Worm (Caenorhabditis elegans): ENCODE data around the gene ntc-1.
A peak's percentile ranks its signal among the peaks of the same experiment; 100 is the strongest.

Gene ntc-1

ce11 chrX:4875296-4875695, 9.4 kb downstream of the ntc-1 start:
- TF ChIP-seq egl-5 (tag; optimal IDR thresholded peaks at IDR 0.05) (no peak), ceh-16 (tag; optimal IDR thresholded peaks at IDR 0.05) (no peak), ztf-11 (tag; optimal IDR thresholded peaks at IDR 0.05) (no peak), mml-1 (tag; optimal IDR thresholded peaks at IDR 0.05) (no peak), daf-12 (tag; optimal IDR thresholded peaks at IDR 0.05) (no peak)

ce11 chrX:4876904-4877303, 11.0 kb downstream of the ntc-1 start, which contains the start of gene tsp-14:
Gene tsp-14, minus strand, starts transcription at chrX:4876965.
- TF ChIP-seq lin-15B (tag; optimal IDR thresholded peaks at IDR 0.05) (no peak), lin-39 (tag; optimal IDR thresholded peaks at IDR 0.05) (no peak), ceh-16 (tag; optimal IDR thresholded peaks at IDR 0.05) (no peak), nhr-67 (tag; optimal IDR thresholded peaks at IDR 0.05) (no peak), fkh-2 (tag; optimal IDR thresholded peaks at IDR 0.05) (no peak), unc-39 (tag; optimal IDR thresholded peaks at IDR 0.05) (no peak), hmg-11 (tag; optimal IDR thresholded peaks at IDR 0.05) (no peak), zag-1 (tag; optimal IDR thresholded peaks at IDR 0.05) (no peak), lsy-12 (tag; optimal IDR thresholded peaks at IDR 0.05) (no peak), nhr-76 (tag; optimal IDR thresholded peaks at IDR 0.05) (no peak), nhr-25 (tag; optimal IDR thresholded peaks at IDR 0.05) (no peak), snpc-4 (tag; optimal IDR thresholded peaks at IDR 0.05) (no peak)

ce11 chrX:4879998-4880397, 14.1 kb downstream of the ntc-1 start:
- no peak for TF ChIP-seq sea-2 (GFP tag; optimal IDR thresholded peaks at IDR 0.05)
- no peak for TF ChIP-seq pqm-1 (tag; optimal IDR thresholded peaks at IDR 0.05)
- TF ChIP-seq aly-2 (tag; optimal IDR thresholded peaks at IDR 0.05), result no peak
- TF ChIP-seq nhr-11 (tag; optimal IDR thresholded peaks at IDR 0.05), result no peak
- TF ChIP-seq nhr-12 (tag; optimal IDR thresholded peaks at IDR 0.05), result no peak
- no peak for TF ChIP-seq lsy-12 (tag; optimal IDR thresholded peaks at IDR 0.05)
- TF ChIP-seq zag-1 (tag; optimal IDR thresholded peaks at IDR 0.05), result no peak
- no peak for TF ChIP-seq ceh-9 (tag; optimal IDR thresholded peaks at IDR 0.05)
- no peak for TF ChIP-seq hmg-11 (tag; optimal IDR thresholded peaks at IDR 0.05)
- no peak for TF ChIP-seq nhr-28 (tag; optimal IDR thresholded peaks at IDR 0.05)
- TF ChIP-seq ztf-11 (tag; optimal IDR thresholded peaks at IDR 0.05), result no peak
- TF ChIP-seq tbx-2 (tag; optimal IDR thresholded peaks at IDR 0.05), result no peak
- no peak for TF ChIP-seq snpc-4 (tag; optimal IDR thresholded peaks at IDR 0.05)
- no peak for TF ChIP-seq elt-2 (tag; optimal IDR thresholded peaks at IDR 0.05)
- no peak for TF ChIP-seq nhr-43 (tag; optimal IDR thresholded peaks at IDR 0.05; ENCODE audit: poor library complexity, severe bottlenecking)
- TF ChIP-seq unc-39 (tag; optimal IDR thresholded peaks at IDR 0.05), result no peak
- no peak for TF ChIP-seq nfya-1 (tag; optimal IDR thresholded peaks at IDR 0.05; ENCODE audit: insufficient read depth)
- TF ChIP-seq pha-4 (tag; optimal IDR thresholded peaks at IDR 0.05), result no peak
- TF ChIP-seq nhr-23 (tag; optimal IDR thresholded peaks at IDR 0.05), result no peak

- no peak for TF ChIP-seq mdl-1 (tag; optimal IDR thresholded peaks at IDR 0.05)
These were observed 15.4 kb downstream of the ntc-1 start for ce11 chrX:4881310-4881709.

- TF ChIP-seq R02D3.7 (tag; optimal IDR thresholded peaks at IDR 0.05) (no peak), ztf-11 (tag; optimal IDR thresholded peaks at IDR 0.05) (no peak), nhr-67 (tag; optimal IDR thresholded peaks at IDR 0.05) (no peak), ama-1 (optimal IDR thresholded peaks at IDR 0.05) (no peak), ceh-82 (tag; optimal IDR thresholded peaks at IDR 0.05) (no peak), egl-5 (tag; optimal IDR thresholded peaks at IDR 0.05) (no peak), lin-15B (tag; optimal IDR thresholded peaks at IDR 0.05) (no peak), nhr-77 (tag; optimal IDR thresholded peaks at IDR 0.05) (no peak), aly-2 (tag; optimal IDR thresholded peaks at IDR 0.05) (no peak), lin-39 (tag; optimal IDR thresholded peaks at IDR 0.05) (no peak)
These were observed 19.8 kb downstream of the ntc-1 start, which contains the start of gene arrd-23 for ce11 chrX:4885651-4886050. Gene arrd-23, plus strand, starts transcription at chrX:4885951.

- TF ChIP-seq snpc-4 (tag; optimal IDR thresholded peaks at IDR 0.05) (no peak), nhr-43 (tag; optimal IDR thresholded peaks at IDR 0.05; ENCODE audit: poor library complexity, severe bottlenecking) (no peak), nhr-67 (tag; optimal IDR thresholded peaks at IDR 0.05) (no peak), unc-39 (tag; optimal IDR thresholded peaks at IDR 0.05) (no peak), lin-39 (tag; optimal IDR thresholded peaks at IDR 0.05) (peak; percentile 39), nfya-1 (tag; optimal IDR thresholded peaks at IDR 0.05; ENCODE audit: insufficient read depth) (peak; percentile 44), lin-15B (tag; optimal IDR thresholded peaks at IDR 0.05) (no peak), nhr-11 (tag; optimal IDR thresholded peaks at IDR 0.05) (no peak), fkh-10 (GFP tag; optimal IDR thresholded peaks at IDR 0.05) (no peak), aly-2 (tag; optimal IDR thresholded peaks at IDR 0.05) (no peak), mdl-1 (tag; optimal IDR thresholded peaks at IDR 0.05) (no peak), ceh-82 (tag; optimal IDR thresholded peaks at IDR 0.05) (no peak), egl-27 (tag; optimal IDR thresholded peaks at IDR 0.05) (no peak), elt-3 (tag; optimal IDR thresholded peaks at IDR 0.05) (no peak), nhr-12 (tag; optimal IDR thresholded peaks at IDR 0.05) (no peak), R02D3.7 (tag; optimal IDR thresholded peaks at IDR 0.05) (no peak), nhr-28 (tag; optimal IDR thresholded peaks at IDR 0.05) (no peak), ztf-4 (tag; optimal IDR thresholded peaks at IDR 0.05) (no peak), nhr-25 (tag; optimal IDR thresholded peaks at IDR 0.05) (peak; percentile 53), tbx-2 (tag; optimal IDR thresholded peaks at IDR 0.05) (peak; percentile 3), pha-4 (tag; optimal IDR thresholded peaks at IDR 0.05) (peak; percentile 41), fos-1 (tag; optimal IDR thresholded peaks at IDR 0.05) (no peak), nhr-237 (tag; optimal IDR thresholded peaks at IDR 0.05) (no peak), daf-12 (tag; optimal IDR thresholded peaks at IDR 0.05) (no peak), eor-1 (tag; optimal IDR thresholded peaks at IDR 0.05) (no peak)
These were observed 24.3 kb downstream of the ntc-1 start, which contains the start of gene T07F12.2 for ce11 chrX:4890159-4890558. Gene T07F12.2, plus strand, starts transcription at chrX:4890245.
